Worm (Caenorhabditis elegans) whole organism, young adult: Measurements from ENCODE around the gene C11D2.4.

ENCODE experiments used
- unc-130 ChIP-seq: sonication (generic microtip); optimal IDR thresholded peaks from 2 replicates; lab custom pipeline; 2016; ENCODE audit warnings: missing genetic modification reagents, missing genetic modification characterization, missing compliant biosample characterization
- ztf-28 ChIP-seq: fragments of 200-800 bp; sonication (Bioruptor generic); IDR thresholded peaks from 2 replicates; pipeline ENCODE4 v1.3.6; 2022; ENCODE audit warnings: missing genetic modification reagents, missing genetic modification characterization, missing compliant biosample characterization

DNA sequence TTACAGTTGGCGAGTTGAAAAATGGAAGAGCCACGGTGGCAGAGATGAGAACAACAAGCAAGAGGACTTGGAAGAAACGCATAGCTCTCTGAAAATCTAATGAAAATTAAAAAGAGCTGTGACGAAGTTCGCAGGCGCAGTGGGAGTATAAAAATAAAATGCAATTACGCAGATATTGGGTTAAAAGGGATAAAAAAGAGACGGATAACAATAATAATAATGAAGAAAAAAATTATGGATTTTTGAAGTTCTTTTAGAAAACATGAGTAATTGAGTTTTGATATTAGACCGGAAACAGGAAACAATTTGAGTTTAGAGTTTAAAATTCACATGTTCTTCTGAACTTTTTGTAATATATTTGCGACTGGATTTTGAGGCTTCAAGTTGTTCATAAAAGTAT is 44.5 kb downstream of the C11D2.4 start, which contains the start of gene M03D4.3:
- no peak for TF ChIP-seq unc-130 (GFP tag; lab: Kevin White, UChicago)
- no peak for TF ChIP-seq ztf-28 (GFP tag; lab: Robert Waterston, UW)
